Fruit fly (Drosophila melanogaster): ENCODE measurements around the gene CG11892.

DNA sequence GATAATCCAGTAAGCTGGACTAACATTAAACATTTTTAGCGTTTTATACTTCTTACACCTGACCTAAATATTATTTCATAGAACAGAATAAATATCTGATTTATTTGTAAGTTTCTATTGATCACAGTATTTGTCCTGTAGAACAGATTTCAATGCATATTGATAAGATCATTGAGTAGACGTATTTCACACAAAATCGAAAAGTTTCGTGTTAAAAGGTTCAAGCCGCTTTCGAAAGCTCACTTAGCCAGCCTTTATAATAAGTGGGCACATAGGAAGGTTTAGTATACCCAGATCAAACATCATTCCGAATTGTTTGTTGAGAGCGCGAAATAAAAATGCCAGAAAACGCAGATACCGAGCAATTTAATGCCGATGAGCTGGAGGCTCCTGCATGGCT is 8.2 kb downstream of the CG11892 start, which contains the start of gene CG11893:
- no peak for TF ChIP-seq Mnt (GFP tag; optimal IDR thresholded peaks at IDR 0.05)
- TF ChIP-seq CG7045 (GFP tag; optimal IDR thresholded peaks at IDR 0.05): no peak
- no peak for TF ChIP-seq CG12768 (GFP tag; optimal IDR thresholded peaks at IDR 0.05)
- TF ChIP-seq pad (GFP tag; optimal IDR thresholded peaks at IDR 0.05): no peak

All from whole organism, adult.